Worm (Caenorhabditis elegans) whole organism, young adult: ENCODE results near the gene hsp-90.

Source experiments
- B0035.1 ChIP-seq: sonication (generic microtip); optimal IDR thresholded peaks from 2 replicates; lab custom pipeline; 2016; ENCODE audit warnings: missing genetic modification characterization, mild to moderate bottlenecking, missing compliant biosample characterization, missing genotype, missing genetic modification reagents
- Y53F4B.3 ChIP-seq: fragments of 200-800 bp; sonication (Bioruptor generic); IDR thresholded peaks from 2 replicates; pipeline ENCODE4 v1.3.6; 2022; ENCODE audit warnings: missing genetic modification reagents, missing genetic modification characterization, missing compliant biosample characterization
- Y79H2A.3 ChIP-seq: fragments of 200-800 bp; sonication (Bioruptor generic); conservative IDR thresholded peaks from 2 replicates; pipeline ENCODE4 v1.3.6; 2022; ENCODE audit warnings: missing genetic modification reagents, missing genetic modification characterization, missing compliant biosample characterization
- fkh-3 ChIP-seq: sonication (generic microtip); optimal IDR thresholded peaks from 2 replicates; lab custom pipeline; 2016; ENCODE audit warnings: mild to moderate bottlenecking, missing genetic modification characterization, missing compliant biosample characterization
- let-526 ChIP-seq: fragments of 200-800 bp; sonication (Bioruptor generic); IDR thresholded peaks from 2 replicates; pipeline ENCODE4 v1.3.6; 2022; ENCODE audit warnings: missing genetic modification reagents, missing genetic modification characterization, missing compliant biosample characterization
- mcd-1 ChIP-seq: fragments of 200-800 bp; sonication (Bioruptor generic); IDR thresholded peaks from 2 replicates; pipeline ENCODE4 v1.3.6; 2022; ENCODE audit warnings: missing genetic modification reagents, missing genetic modification characterization, missing compliant biosample characterization
- snpc-4 ChIP-seq, 5 experiments: fragments of 150-350 bp in 1 of 5; sonication (generic microtip) in 4 of 5; optimal IDR thresholded peaks; 2 replicates each; lab custom pipeline; 2014 to 2018; ENCODE audit warnings: missing genetic modification characterization in 5 of 5, missing biosample characterization in 3 of 5, antibody characterized with exemption in 2 of 5, mild to moderate bottlenecking in 2 of 5, missing compliant biosample characterization in 2 of 5, missing genotype in 2 of 5, moderate library complexity in 2 of 5, missing genetic modification reagents in 1 of 5
- somi-1 ChIP-seq: fragments of 200-800 bp; sonication (Bioruptor generic); optimal IDR thresholded peaks from 2 replicates; lab custom pipeline; 2018; ENCODE audit warnings: mild to moderate bottlenecking, missing genetic modification characterization, missing compliant biosample characterization
- unc-62 ChIP-seq: fragments of 150-350 bp; optimal IDR thresholded peaks from 2 replicates; lab custom pipeline; 2014; ENCODE audit warnings: missing biosample characterization, missing genetic modification reagents, missing genetic modification characterization
- zfh-2 ChIP-seq: fragments of 200-800 bp; sonication (Bioruptor generic); conservative IDR thresholded peaks from 2 replicates; pipeline ENCODE4 v1.3.6; 2022; ENCODE audit warnings: missing genetic modification reagents, missing genetic modification characterization, missing compliant biosample characterization

ce11 chrV:14665728-14666127 lies 19.0 kb upstream of the hsp-90 start, which contains the start of gene C47E8.1:
- TF ChIP-seq fkh-3 (tag; lab: Kevin White, UChicago), result no peak
- no peak for TF ChIP-seq Y79H2A.3 (GFP tag; lab: Robert Waterston, UW)
- TF ChIP-seq Y53F4B.3 (GFP tag; lab: Robert Waterston, UW), result no peak
- no peak for TF ChIP-seq snpc-4 (GFP tag; optimal IDR thresholded peaks at IDR 0.05; lab: Kevin White, UChicago)
- no peak for TF ChIP-seq snpc-4 (tag; optimal IDR thresholded peaks at IDR 0.05; lab: Kevin White, UChicago)
- no peak for TF ChIP-seq B0035.1
- no peak for TF ChIP-seq mcd-1 (GFP tag; lab: Robert Waterston, UW)
- TF ChIP-seq unc-62, result no peak
- no peak for TF ChIP-seq let-526 (GFP tag; lab: Robert Waterston, UW)
- no peak for TF ChIP-seq somi-1
- no peak for TF ChIP-seq zfh-2 (GFP tag; lab: Robert Waterston, UW)
